Worm (Caenorhabditis elegans) whole organism, L3 larva: Measurements from ENCODE around the gene asm-3.

Source experiments
- egl-27 ChIP-seq: sonication (generic microtip); optimal IDR thresholded peaks from 4 replicates; lab custom pipeline; 2017; ENCODE audit warnings: missing biosample characterization, missing genetic modification reagents, missing genetic modification characterization
- elt-3 ChIP-seq, 3 experiments: fragments of 150-350 bp in 1 of 3; sonication (generic microtip) in 2 of 3; optimal IDR thresholded peaks; 2 replicates in 2 of 3; 4 replicates in 1 of 3; lab custom pipeline; 2014 to 2017; ENCODE audit warnings: missing biosample characterization in 3 of 3, missing genetic modification characterization in 3 of 3
- fkh-10 ChIP-seq: sonication (generic microtip); optimal IDR thresholded peaks from 2 replicates; lab custom pipeline; 2017; ENCODE audit warnings: missing biosample characterization, missing genetic modification reagents, missing genetic modification characterization
- fos-1 ChIP-seq: fragments of 150-350 bp; optimal IDR thresholded peaks from 2 replicates; lab custom pipeline; 2014; ENCODE audit warnings: missing biosample characterization, missing genetic modification characterization
- lsy-12 ChIP-seq: sonication (generic microtip); optimal IDR thresholded peaks from 2 replicates; lab custom pipeline; 2016; ENCODE audit warnings: mild to moderate bottlenecking, missing genetic modification characterization, missing compliant biosample characterization
- nfya-1 ChIP-seq: sonication (generic microtip); optimal IDR thresholded peaks from 2 replicates; lab custom pipeline; 2017; ENCODE audit warnings: missing genetic modification characterization, mild to moderate bottlenecking, missing compliant biosample characterization, antibody characterized with exemption, moderate library complexity; ENCODE audit not compliant: insufficient read depth
- nhr-11 ChIP-seq: fragments of 150-350 bp; optimal IDR thresholded peaks from 2 replicates; lab custom pipeline; 2014; ENCODE audit warnings: missing biosample characterization, missing genetic modification characterization
- nhr-237 ChIP-seq: fragments of 150-350 bp; optimal IDR thresholded peaks from 2 replicates; lab custom pipeline; 2014; ENCODE audit warnings: missing biosample characterization, missing genetic modification characterization
- nhr-77 ChIP-seq: fragments of 150-350 bp; optimal IDR thresholded peaks from 2 replicates; lab custom pipeline; 2014; ENCODE audit warnings: missing biosample characterization, missing genetic modification characterization
- pha-4 ChIP-seq: fragments of 150-350 bp; optimal IDR thresholded peaks from 2 replicates; lab custom pipeline; 2014; ENCODE audit warnings: missing biosample characterization, missing genetic modification reagents, missing genetic modification characterization
- zag-1 ChIP-seq: fragments of 150-350 bp; optimal IDR thresholded peaks from 2 replicates; lab custom pipeline; 2014; ENCODE audit warnings: missing biosample characterization, missing genetic modification characterization
- ztf-11 ChIP-seq: fragments of 150-350 bp; optimal IDR thresholded peaks from 2 replicates; lab custom pipeline; 2014; ENCODE audit warnings: missing biosample characterization, missing genetic modification characterization
- ztf-4 ChIP-seq: fragments of 150-350 bp; optimal IDR thresholded peaks from 2 replicates; lab custom pipeline; 2014; ENCODE audit warnings: missing biosample characterization, missing genetic modification characterization

DNA sequence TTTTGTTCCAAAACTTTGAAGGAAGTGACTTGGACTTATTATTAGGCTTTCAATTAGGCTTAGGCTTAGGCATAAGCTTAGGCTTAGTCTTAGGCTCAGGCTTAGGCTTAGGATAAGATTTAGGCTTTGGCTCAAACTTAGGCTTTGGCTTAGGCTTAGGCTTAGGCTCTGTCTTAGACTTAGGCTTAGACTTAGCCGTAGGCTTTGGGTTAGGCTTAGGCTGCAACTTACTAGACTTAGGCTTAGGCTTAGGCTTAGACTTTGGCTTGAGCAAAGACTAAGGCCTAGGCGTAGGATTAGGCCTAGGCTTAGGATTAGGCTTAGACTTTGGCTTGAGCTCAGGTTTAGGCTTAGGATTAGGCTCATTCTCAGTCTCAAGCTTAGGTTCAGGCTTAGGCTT lies 38.8 kb downstream of the asm-3 start:
- TF ChIP-seq pha-4 (tag; lab: Kevin White, UChicago) (no peak), nfya-1 (tag; lab: Kevin White, UChicago) (no peak), egl-27 (tag; lab: Kevin White, UChicago) (no peak), fkh-10 (GFP tag; lab: Kevin White, UChicago) (no peak), nhr-237 (tag; lab: Kevin White, UChicago) (no peak), nhr-11 (no peak), fos-1 (no peak), ztf-11 (no peak), ztf-4 (no peak), lsy-12 (tag; lab: Kevin White, UChicago) (no peak), elt-3 (tag; optimal IDR thresholded peaks at IDR 0.05; lab: Kevin White, UChicago) (no peak), nhr-77 (tag; lab: Kevin White, UChicago) (no peak), zag-1 (no peak)
